Worm (Caenorhabditis elegans) whole organism, L4 larva: ENCODE data around the gene str-149.

Experiments
- F26F4.8 ChIP-seq: fragments of 200-800 bp; sonication (Bioruptor generic); conservative IDR thresholded peaks from 2 replicates; pipeline ENCODE4 v1.3.6; 2022; ENCODE audit warnings: missing genetic modification characterization, missing compliant biosample characterization
- F49E8.2 ChIP-seq: sonication (generic microtip); optimal IDR thresholded peaks from 2 replicates; lab custom pipeline; 2016; ENCODE audit warnings: missing compliant biosample characterization, mild to moderate bottlenecking, missing genetic modification characterization, borderline replicate concordance
- R02D3.7 ChIP-seq: fragments of 150-350 bp; sonication (generic microtip); optimal IDR thresholded peaks from 3 replicates; lab custom pipeline; 2014; ENCODE audit warnings: missing biosample characterization, missing genetic modification characterization
- T20F7.1 ChIP-seq: fragments of 200-800 bp; sonication (Bioruptor generic); optimal IDR thresholded peaks from 2 replicates; lab custom pipeline; 2018; ENCODE audit warnings: mild to moderate bottlenecking, missing genetic modification characterization, missing compliant biosample characterization
- Y5F2A.4 ChIP-seq: fragments of 200-800 bp; sonication (Bioruptor generic); optimal IDR thresholded peaks from 2 replicates; lab custom pipeline; 2018; ENCODE audit warnings: mild to moderate bottlenecking, missing genetic modification characterization, missing compliant biosample characterization
- aha-1 ChIP-seq: fragments of 150-350 bp; peaks from one replicate; lab custom pipeline; 2014; ENCODE audit warnings: missing biosample characterization, missing genetic modification characterization
- ama-1 ChIP-seq: fragments of 150-350 bp; optimal IDR thresholded peaks from 2 replicates; lab custom pipeline; 2014; ENCODE audit warnings: inconsistent platforms, mixed read lengths
- arid-1 ChIP-seq: fragments of 200-800 bp; sonication (Bioruptor generic); conservative IDR thresholded peaks from 2 replicates; pipeline ENCODE4 v1.3.6; 2022; ENCODE audit warnings: missing genetic modification reagents, missing genetic modification characterization, missing compliant biosample characterization
- attf-4 ChIP-seq: sonication (generic microtip); optimal IDR thresholded peaks from 3 replicates; lab custom pipeline; 2017; ENCODE audit warnings: missing biosample characterization, missing genetic modification characterization
- ceh-62 ChIP-seq: sonication (generic microtip); optimal IDR thresholded peaks from 2 replicates; lab custom pipeline; 2017; ENCODE audit warnings: missing biosample characterization, missing genetic modification characterization
- ceh-82 ChIP-seq: sonication (generic microtip); optimal IDR thresholded peaks from 2 replicates; lab custom pipeline; 2017; ENCODE audit warnings: missing biosample characterization, missing genetic modification characterization
- ces-1 ChIP-seq: fragments of 150-350 bp; sonication (generic microtip); optimal IDR thresholded peaks from 4 replicates; lab custom pipeline; 2014; ENCODE audit warnings: missing biosample characterization, missing genetic modification reagents, missing genetic modification characterization
- ctbp-1 ChIP-seq: fragments of 200-800 bp; sonication (Bioruptor generic); IDR thresholded peaks from 2 replicates; pipeline ENCODE4 v1.3.6; 2022; ENCODE audit warnings: missing genetic modification reagents, missing genetic modification characterization, missing compliant biosample characterization
- daf-12 ChIP-seq: fragments of 150-350 bp; optimal IDR thresholded peaks from 2 replicates; lab custom pipeline; 2014; ENCODE audit warnings: missing biosample characterization, missing genetic modification reagents, missing genetic modification characterization
- daf-8 ChIP-seq: fragments of 200-800 bp; sonication (Bioruptor generic); IDR thresholded peaks from 2 replicates; pipeline ENCODE4 v1.3.6; 2022; ENCODE audit warnings: missing genetic modification characterization, missing compliant biosample characterization
- dmd-9 ChIP-seq: fragments of 200-800 bp; sonication (Bioruptor generic); IDR thresholded peaks from 2 replicates; pipeline ENCODE4 v1.3.6; 2022; ENCODE audit warnings: missing genetic modification reagents, missing genetic modification characterization, missing compliant biosample characterization
- dve-1 ChIP-seq: sonication (generic microtip); optimal IDR thresholded peaks from 2 replicates; lab custom pipeline; 2017; ENCODE audit warnings: antibody characterized with exemption, mild to moderate bottlenecking, missing genetic modification characterization, missing compliant biosample characterization; ENCODE audit not compliant: insufficient read depth
- egl-27 ChIP-seq: sonication (generic microtip); optimal IDR thresholded peaks from 3 replicates; lab custom pipeline; 2017; ENCODE audit warnings: missing biosample characterization, missing genetic modification reagents, missing genetic modification characterization
- egl-43 ChIP-seq: fragments of 200-800 bp; sonication (Bioruptor generic); IDR thresholded peaks from 2 replicates; pipeline ENCODE4 v1.3.6; 2022; ENCODE audit warnings: missing genetic modification reagents, missing genetic modification characterization, missing compliant biosample characterization
- fkh-10 ChIP-seq: fragments of 150-350 bp; optimal IDR thresholded peaks from 2 replicates; lab custom pipeline; 2014; ENCODE audit warnings: missing biosample characterization, missing genetic modification reagents, missing genetic modification characterization
- fos-1 ChIP-seq: fragments of 150-350 bp; optimal IDR thresholded peaks from 2 replicates; lab custom pipeline; 2014; ENCODE audit warnings: missing biosample characterization, missing genetic modification characterization
- gei-8 ChIP-seq: fragments of 200-800 bp; sonication (Bioruptor generic); optimal IDR thresholded peaks from 2 replicates; lab custom pipeline; 2018; ENCODE audit warnings: mild to moderate bottlenecking, missing genetic modification characterization, missing compliant biosample characterization
- hlh-11 ChIP-seq: fragments of 200-800 bp; sonication (Bioruptor generic); optimal IDR thresholded peaks from 2 replicates; lab custom pipeline; 2018; ENCODE audit warnings: mild to moderate bottlenecking, missing genetic modification characterization, missing compliant biosample characterization
- lir-3 ChIP-seq: sonication (generic microtip); optimal IDR thresholded peaks from 2 replicates; lab custom pipeline; 2016; ENCODE audit warnings: mild to moderate bottlenecking, missing genetic modification characterization, missing compliant biosample characterization
- lsy-2 ChIP-seq, 2 experiments: fragments of 150-350 bp in 1 of 2; sonication (generic microtip) in 1 of 2; optimal IDR thresholded peaks; 2 replicates each; lab custom pipeline; 2014 to 2017; ENCODE audit warnings: missing biosample characterization in 2 of 2, missing genetic modification characterization in 2 of 2
- madf-5 ChIP-seq, 2 experiments: fragments of 200-800 bp; sonication (Bioruptor generic); IDR thresholded peaks; 2 replicates each; pipeline ENCODE4 v1.3.6; 2022; ENCODE audit warnings: missing compliant biosample characterization in 2 of 2, missing genetic modification characterization in 2 of 2
- mdl-1 ChIP-seq, 2 experiments: fragments of 150-350 bp in 1 of 2; sonication (generic microtip) in 1 of 2; optimal IDR thresholded peaks; 2 replicates each; lab custom pipeline; 2014 to 2017; ENCODE audit warnings: missing biosample characterization in 2 of 2, missing genetic modification characterization in 2 of 2
- mdt-29 ChIP-seq: fragments of 200-800 bp; sonication (Bioruptor generic); IDR thresholded peaks from 2 replicates; pipeline ENCODE4 v1.3.6; 2022; ENCODE audit warnings: missing genetic modification reagents, missing genetic modification characterization, missing compliant biosample characterization
- mep-1 ChIP-seq: fragments of 150-350 bp; sonication (generic microtip); optimal IDR thresholded peaks from 3 replicates; lab custom pipeline; 2014; ENCODE audit warnings: missing biosample characterization, missing genetic modification characterization
- mxl-3 ChIP-seq: fragments of 200-800 bp; sonication (Bioruptor generic); optimal IDR thresholded peaks from 2 replicates; lab custom pipeline; 2018; ENCODE audit warnings: mild to moderate bottlenecking, missing genetic modification characterization, missing compliant biosample characterization
- nhr-102 ChIP-seq: sonication (generic microtip); optimal IDR thresholded peaks from 2 replicates; lab custom pipeline; 2016; ENCODE audit warnings: mild to moderate bottlenecking, missing genetic modification characterization, moderate library complexity, missing compliant biosample characterization
- nhr-111 ChIP-seq: fragments of 200-800 bp; sonication (Bioruptor generic); optimal IDR thresholded peaks from 2 replicates; lab custom pipeline; 2018; ENCODE audit warnings: mild to moderate bottlenecking, missing genetic modification characterization, missing compliant biosample characterization
- nhr-25 ChIP-seq: sonication (generic microtip); optimal IDR thresholded peaks from 2 replicates; lab custom pipeline; 2017; ENCODE audit warnings: missing genetic modification characterization, mild to moderate bottlenecking, missing compliant biosample characterization, antibody characterized with exemption, moderate library complexity, borderline replicate concordance; ENCODE audit not compliant: insufficient read depth
- nhr-28 ChIP-seq: fragments of 150-350 bp; optimal IDR thresholded peaks from 2 replicates; lab custom pipeline; 2014; ENCODE audit warnings: missing biosample characterization, missing genetic modification characterization
- nhr-41 ChIP-seq: fragments of 200-800 bp; sonication (Bioruptor generic); IDR thresholded peaks from 2 replicates; pipeline ENCODE4 v1.3.6; 2022; ENCODE audit warnings: missing genetic modification reagents, missing genetic modification characterization, missing compliant biosample characterization
- nhr-77 ChIP-seq: fragments of 150-350 bp; optimal IDR thresholded peaks from 2 replicates; lab custom pipeline; 2014; ENCODE audit warnings: missing biosample characterization, missing genetic modification characterization
- pha-4 ChIP-seq, 2 experiments: fragments of 150-350 bp in 1 of 2; fragments of 200-800 bp in 1 of 2; sonication (Bioruptor generic) in 1 of 2; IDR thresholded peaks in 1 of 2; optimal IDR thresholded peaks in 1 of 2; 2 replicates each; pipeline versions ENCODE4 v1.3.6 to Lab custom; 2014 to 2022; ENCODE audit warnings: missing genetic modification characterization in 2 of 2, missing genetic modification reagents in 2 of 2, missing biosample characterization in 1 of 2, missing compliant biosample characterization in 1 of 2
- pqm-1 ChIP-seq: sonication (generic microtip); optimal IDR thresholded peaks from 2 replicates; lab custom pipeline; 2017; ENCODE audit warnings: missing biosample characterization, missing genetic modification characterization
- rbr-2 ChIP-seq: sonication (generic microtip); optimal IDR thresholded peaks from 2 replicates; lab custom pipeline; 2016; ENCODE audit warnings: missing genotype, missing genetic modification characterization, missing compliant biosample characterization
- set-16 ChIP-seq: fragments of 200-800 bp; sonication (Bioruptor generic); IDR thresholded peaks from 2 replicates; pipeline ENCODE4 v1.3.6; 2022; ENCODE audit warnings: missing genetic modification reagents, missing genetic modification characterization, missing compliant biosample characterization
- snpc-1.2 ChIP-seq: fragments of 200-800 bp; sonication (Bioruptor generic); IDR thresholded peaks from 2 replicates; pipeline ENCODE4 v1.3.6; 2022; ENCODE audit warnings: missing genetic modification reagents, missing genetic modification characterization, missing compliant biosample characterization
- snpc-4 ChIP-seq: fragments of 150-350 bp; optimal IDR thresholded peaks from 2 replicates; lab custom pipeline; 2014; ENCODE audit warnings: missing biosample characterization, missing genetic modification characterization
- spr-1 ChIP-seq: sonication (generic microtip); optimal IDR thresholded peaks from 2 replicates; lab custom pipeline; 2016; ENCODE audit warnings: mild to moderate bottlenecking, missing genetic modification characterization, missing compliant biosample characterization
- spr-3 ChIP-seq: fragments of 200-800 bp; sonication (Bioruptor generic); optimal IDR thresholded peaks from 2 replicates; lab custom pipeline; 2018; ENCODE audit warnings: mild to moderate bottlenecking, missing genetic modification characterization, missing compliant biosample characterization
- vab-7 ChIP-seq: fragments of 200-800 bp; sonication (Bioruptor generic); IDR thresholded peaks from 2 replicates; pipeline ENCODE4 v1.3.6; 2022; ENCODE audit warnings: missing genetic modification reagents, missing genetic modification characterization, missing compliant biosample characterization
- zfp-2 ChIP-seq: sonication (generic microtip); optimal IDR thresholded peaks from 2 replicates; lab custom pipeline; 2016; ENCODE audit warnings: mild to moderate bottlenecking, missing genetic modification characterization, missing compliant biosample characterization
- zfp-3 ChIP-seq: fragments of 200-800 bp; sonication (Bioruptor generic); conservative IDR thresholded peaks from 2 replicates; pipeline ENCODE4 v1.3.6; 2022; ENCODE audit warnings: missing genetic modification reagents, missing genetic modification characterization, missing compliant biosample characterization
- zip-11 ChIP-seq: fragments of 200-800 bp; sonication (Bioruptor generic); IDR thresholded peaks from 2 replicates; pipeline ENCODE4 v1.3.6; 2022; ENCODE audit warnings: missing genetic modification characterization, missing compliant biosample characterization
- zip-2 ChIP-seq: fragments of 150-350 bp; optimal IDR thresholded peaks from 2 replicates; lab custom pipeline; 2014; ENCODE audit warnings: missing biosample characterization, missing genetic modification characterization

str-149 gene

ce11 chrV:16591992-16592798, 18.9 kb downstream of the str-149 start, which contains the start of gene srh-269 (continued):
- no peak for TF ChIP-seq ces-1
- TF ChIP-seq nhr-28 (tag; lab: Kevin White, UChicago): peak; percentile 38
- no peak for TF ChIP-seq egl-27
- TF ChIP-seq Y5F2A.4 (GFP tag; lab: Kevin White, UChicago): peak; percentile 66
- TF ChIP-seq F49E8.2: peak; percentile 41
- TF ChIP-seq nhr-77 (tag; lab: Kevin White, UChicago): peak; percentile 10
- no peak for TF ChIP-seq R02D3.7
- peak; percentile 61; the same call in 1 of the 2 replicates for TF ChIP-seq dmd-9 (GFP tag; lab: Robert Waterston, UW)
- no peak for TF ChIP-seq fos-1 (tag; lab: Kevin White, UChicago)
- peak; percentile 86 for TF ChIP-seq F26F4.8 (GFP tag; lab: Robert Waterston, UW)
- TF ChIP-seq zfp-2 (tag; lab: Kevin White, UChicago): no peak
- TF ChIP-seq snpc-4 (tag; lab: Kevin White, UChicago): no peak
- TF ChIP-seq daf-8 (GFP tag; lab: Robert Waterston, UW): 0 out of 2 replicates have a peak, but pooled peaks have one; percentile 37
- no peak for TF ChIP-seq lsy-2 (tag; optimal IDR thresholded peaks at IDR 0.05; lab: Kevin White, UChicago)
- TF ChIP-seq ceh-62 (tag; lab: Kevin White, UChicago): no peak
- peak; percentile 81 for TF ChIP-seq hlh-11 (tag; lab: Kevin White, UChicago)
- TF ChIP-seq spr-1 (tag; lab: Kevin White, UChicago): peak; percentile 75
- peak; percentile 95 for TF ChIP-seq zfp-3
- TF ChIP-seq fkh-10 (GFP tag; lab: Kevin White, UChicago): no peak
- peak; percentile 59 for TF ChIP-seq mxl-3 (GFP tag; lab: Kevin White, UChicago)
- TF ChIP-seq arid-1 (GFP tag; lab: Robert Waterston, UW): peak; percentile 92
- TF ChIP-seq ama-1 (lab: Kevin White, UChicago): no peak
- TF ChIP-seq pqm-1 (tag; lab: Kevin White, UChicago): no peak
- peak; percentile 96 for TF ChIP-seq vab-7 (GFP tag; lab: Robert Waterston, UW)
- TF ChIP-seq spr-3 (GFP tag; lab: Kevin White, UChicago): peak; percentile 69
- TF ChIP-seq nhr-111 (GFP tag; lab: Kevin White, UChicago): peak; percentile 65
- peak; percentile 25 for TF ChIP-seq lir-3 (tag; lab: Kevin White, UChicago)
- TF ChIP-seq ctbp-1 (GFP tag; lab: Robert Waterston, UW): peak; percentile 80
- peak; percentile 83 for TF ChIP-seq dve-1 (tag; lab: Kevin White, UChicago)
- TF ChIP-seq daf-12: no peak
- peak; percentile 89 for TF ChIP-seq pha-4 (GFP tag; IDR thresholded peaks at IDR 0.05; lab: Robert Waterston, UW)
- TF ChIP-seq pha-4 (tag; optimal IDR thresholded peaks at IDR 0.05; lab: Kevin White, UChicago): no peak
- peak; percentile 88 for TF ChIP-seq snpc-1.2 (GFP tag; lab: Robert Waterston, UW)
- no peak for TF ChIP-seq zip-2
- TF ChIP-seq T20F7.1 (GFP tag; lab: Kevin White, UChicago): peak; percentile 50
- TF ChIP-seq mdl-1 (tag; optimal IDR thresholded peaks at IDR 0.05; lab: Kevin White, UChicago): no peak
- TF ChIP-seq attf-4 (tag; lab: Kevin White, UChicago): no peak
- TF ChIP-seq mdt-29 (GFP tag; lab: Robert Waterston, UW): peak; percentile 90
- peak; percentile 96 for TF ChIP-seq egl-43
- peak; percentile 93 for TF ChIP-seq aha-1 (tag; lab: Kevin White, UChicago)
- TF ChIP-seq madf-5 (GFP tag; IDR thresholded peaks at IDR 0.05; lab: Robert Waterston, UW): peak; percentile 62 to 75; a peak in 1 of 4 replicates
- no peak; the same call in 1 of the 2 replicates for TF ChIP-seq zip-11 (GFP tag; lab: Robert Waterston, UW)
- TF ChIP-seq rbr-2 (tag; lab: Kevin White, UChicago): peak; percentile 51
- peak; percentile 37; the same call in 1 of the 2 replicates for TF ChIP-seq set-16 (GFP tag; lab: Robert Waterston, UW)
- TF ChIP-seq ceh-82 (tag; lab: Kevin White, UChicago): no peak
- TF ChIP-seq mep-1: peak; percentile 34
- TF ChIP-seq nhr-102: peak; percentile 77
- no peak for TF ChIP-seq nhr-25 (tag; lab: Kevin White, UChicago)
- peak; percentile 82 for TF ChIP-seq gei-8 (GFP tag; lab: Kevin White, UChicago)
- TF ChIP-seq nhr-41 (GFP tag; lab: Robert Waterston, UW): peak; percentile 81
